Worm (Caenorhabditis elegans) whole organism, young adult: ENCODE measurements around the gene egl-19.

Experiments used
- F22D6.2 ChIP-seq: sonication (generic microtip); optimal IDR thresholded peaks from 2 replicates; lab custom pipeline; 2016; ENCODE audit warnings: mild to moderate bottlenecking, missing genetic modification characterization, missing compliant biosample characterization
- atf-7 ChIP-seq: sonication (generic microtip); optimal IDR thresholded peaks from 2 replicates; lab custom pipeline; 2017; ENCODE audit warnings: mild to moderate bottlenecking, missing genetic modification characterization, missing compliant biosample characterization
- let-526 ChIP-seq: fragments of 200-800 bp; sonication (Bioruptor generic); IDR thresholded peaks from 2 replicates; pipeline ENCODE4 v1.3.6; 2022; ENCODE audit warnings: missing genetic modification reagents, missing genetic modification characterization, missing compliant biosample characterization
- let-607 ChIP-seq, 2 experiments: fragments of 200-800 bp in 1 of 2; sonication (Bioruptor generic) in 1 of 2; sonication (generic microtip) in 1 of 2; optimal IDR thresholded peaks; 2 replicates each; lab custom pipeline; 2016 to 2018; ENCODE audit warnings: mild to moderate bottlenecking in 2 of 2, missing compliant biosample characterization in 2 of 2, missing genetic modification characterization in 2 of 2, moderate library complexity in 2 of 2, missing genotype in 1 of 2
- sea-2 ChIP-seq: fragments of 200-800 bp; sonication (Bioruptor generic); IDR thresholded peaks from 2 replicates; pipeline ENCODE4 v1.3.6; 2022; ENCODE audit warnings: missing genetic modification characterization, missing compliant biosample characterization

DNA sequence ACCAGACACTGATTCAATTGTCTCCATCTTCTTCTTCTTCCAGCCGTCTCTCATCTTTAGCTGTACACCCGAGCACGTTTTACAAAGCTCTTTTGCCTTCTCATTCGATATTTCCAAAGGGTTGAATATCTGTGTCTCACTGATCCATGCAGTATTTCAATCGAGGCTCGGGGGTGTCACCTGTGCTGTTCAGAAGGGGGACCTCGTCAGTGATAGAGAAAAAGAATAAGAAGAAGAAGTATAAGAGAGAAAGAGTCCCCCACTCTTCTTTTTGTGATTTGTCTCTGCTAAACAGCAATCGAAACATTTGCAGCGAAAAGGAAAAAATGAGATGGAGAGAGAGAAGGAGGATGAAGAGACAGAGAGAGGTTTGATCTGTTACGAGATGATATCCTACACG lies 20.7 kb downstream of the egl-19 start:
- TF ChIP-seq atf-7 (tag; lab: Kevin White, UChicago) (no peak), F22D6.2 (tag; lab: Kevin White, UChicago) (no peak), let-607 (tag; optimal IDR thresholded peaks at IDR 0.05; lab: Kevin White, UChicago) (no peak), let-526 (GFP tag; lab: Robert Waterston, UW) (no peak), sea-2 (GFP tag; lab: Robert Waterston, UW) (no peak)
